Worm (Caenorhabditis elegans): Measurements from ENCODE around the gene mcm-3.
A peak's percentile ranks its signal among the peaks of the same experiment; 100 is the strongest.

Gene mcm-3

ce11 chrV:15089438-15089837 lies 30.0 kb upstream of the mcm-3 start, which contains the start of the genes C01G10.5 and C01G10.4:
C01G10.5 (minus strand) TSS chrV:15089538.
C01G10.4 (plus strand) TSS chrV:15089740.
- no peak for TF ChIP-seq unc-62 (GFP tag; optimal IDR thresholded peaks at IDR 0.05)
- no peak for TF ChIP-seq elt-3 (tag; optimal IDR thresholded peaks at IDR 0.05)
- no peak for TF ChIP-seq M03D4.4 (tag; optimal IDR thresholded peaks at IDR 0.05)

DNA sequence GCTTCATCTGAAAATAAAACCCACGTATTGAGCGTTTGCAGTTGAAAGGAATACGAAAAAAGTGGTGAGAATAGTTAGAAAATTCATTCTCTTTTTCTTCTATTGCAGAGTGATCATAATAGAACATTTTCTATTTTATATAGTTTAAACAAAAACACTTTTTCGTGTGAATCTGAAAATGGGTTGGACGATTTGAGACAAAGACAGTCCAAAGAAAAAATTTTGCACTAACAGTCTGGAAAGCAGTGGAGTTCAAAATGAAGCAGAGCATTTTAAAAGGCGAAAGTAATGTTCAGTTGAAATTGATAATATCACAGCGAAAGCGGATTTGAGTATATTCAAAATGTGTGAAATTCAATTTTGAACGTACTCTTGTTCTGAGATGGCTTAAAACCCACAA lies 29.2 kb upstream of the mcm-3 start, which contains the start of gene C01G10.18:
TSS of gene C01G10.18 (minus strand) at position 101 of the 400 bp plus-strand sequence.
- no peak for TF ChIP-seq nhr-237 (tag; optimal IDR thresholded peaks at IDR 0.05)
- TF ChIP-seq zip-8 (tag; optimal IDR thresholded peaks at IDR 0.05) = no peak
- TF ChIP-seq lin-32 (GFP tag; optimal IDR thresholded peaks at IDR 0.05) = no peak
- no peak for TF ChIP-seq unc-39 (tag; optimal IDR thresholded peaks at IDR 0.05)
- TF ChIP-seq ceh-83 (GFP tag; optimal IDR thresholded peaks at IDR 0.05) = no peak
- no peak for TF ChIP-seq lsy-2 (tag; optimal IDR thresholded peaks at IDR 0.05)

DNA sequence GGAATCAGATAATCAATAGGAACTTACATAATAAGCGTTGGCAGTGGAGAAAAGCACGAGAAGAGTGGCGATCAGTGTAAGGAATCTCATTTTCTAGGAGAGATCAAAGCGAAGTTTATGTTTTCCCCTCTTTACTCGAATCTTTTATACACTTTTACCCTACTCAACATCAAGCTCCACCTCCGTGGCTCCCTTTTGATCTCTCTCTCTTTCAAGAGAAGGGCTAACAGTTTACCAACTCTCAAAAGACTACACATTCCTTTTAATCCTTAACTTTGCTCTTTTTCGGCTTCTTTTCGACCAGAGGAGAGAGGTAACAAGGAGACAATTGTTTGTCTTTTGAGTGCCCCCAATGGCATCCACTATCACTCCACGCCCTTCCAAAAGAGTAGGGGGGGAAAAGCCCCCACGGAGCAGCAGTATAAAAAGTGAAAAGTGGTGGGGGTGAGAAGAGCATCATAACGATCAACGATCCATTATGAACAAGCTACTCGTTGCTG lies 27.9 kb upstream of the mcm-3 start, which contains the start of the genes C01G10.15 and C01G10.6:
TSS of gene C01G10.15 (minus strand) at position 101 of the 500 bp plus-strand sequence.
TSS of gene C01G10.6 (plus strand) at position 450 of the 500 bp plus-strand sequence.
- no peak for TF ChIP-seq snpc-4 (tag; optimal IDR thresholded peaks at IDR 0.05)
- TF ChIP-seq pha-4 (tag; optimal IDR thresholded peaks at IDR 0.05) = no peak
- TF ChIP-seq flh-1 (GFP tag; optimal IDR thresholded peaks at IDR 0.05) = no peak
- no peak for TF ChIP-seq mab-5 (tag; optimal IDR thresholded peaks at IDR 0.05)
- TF ChIP-seq unc-39 (tag; optimal IDR thresholded peaks at IDR 0.05) = no peak
- TF ChIP-seq mls-2 (tag; optimal IDR thresholded peaks at IDR 0.05) = no peak
- TF ChIP-seq ztf-11 (tag; optimal IDR thresholded peaks at IDR 0.05) = no peak
- TF ChIP-seq drap-1 (GFP tag; optimal IDR thresholded peaks at IDR 0.05) = no peak
- TF ChIP-seq nhr-2 (tag; optimal IDR thresholded peaks at IDR 0.05) = no peak
- TF ChIP-seq nhr-237 (tag; optimal IDR thresholded peaks at IDR 0.05) = no peak
- TF ChIP-seq mep-1 (tag; optimal IDR thresholded peaks at IDR 0.05) = no peak
- TF ChIP-seq lsy-2 (tag; optimal IDR thresholded peaks at IDR 0.05) = no peak
- no peak for TF ChIP-seq bed-3 (GFP tag; optimal IDR thresholded peaks at IDR 0.05)
- TF ChIP-seq nhr-12 (tag; optimal IDR thresholded peaks at IDR 0.05) = no peak

DNA sequence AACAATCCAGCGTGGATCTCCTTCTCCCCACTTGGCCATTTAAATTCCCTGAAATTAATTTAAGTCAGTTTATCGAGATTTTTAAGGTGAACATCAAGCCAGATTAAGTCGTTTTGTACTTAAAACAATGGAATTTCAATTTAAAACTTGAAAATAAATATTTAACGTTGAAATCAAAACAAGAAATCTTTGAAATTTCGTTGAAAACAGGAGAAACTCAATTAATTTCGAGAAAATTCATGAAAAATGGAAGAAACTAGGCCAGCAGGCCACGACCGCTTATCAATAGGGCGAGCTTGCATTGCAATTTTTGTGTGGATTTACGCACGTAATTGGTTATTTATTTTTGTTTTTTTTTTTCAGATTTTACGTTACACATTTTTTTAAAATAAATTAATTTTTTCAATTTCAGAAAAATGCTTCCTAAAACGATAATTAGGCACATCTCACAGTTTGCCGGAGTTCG lies 26.0 kb upstream of the mcm-3 start, which contains the start of the genes ahsa-1 and C01G10.7:
TSS of gene ahsa-1 (minus strand) at position 51 of the 466 bp plus-strand sequence.
TSS of gene C01G10.7 (plus strand) at position 413 of the 466 bp plus-strand sequence.
- TF ChIP-seq ztf-11 (tag; optimal IDR thresholded peaks at IDR 0.05) = no peak
- peak; percentile 39 for TF ChIP-seq mls-2 (tag; optimal IDR thresholded peaks at IDR 0.05)
- no peak for TF ChIP-seq blmp-1 (tag; optimal IDR thresholded peaks at IDR 0.05)
- TF ChIP-seq lsy-2 (tag; optimal IDR thresholded peaks at IDR 0.05) = peak; percentile 73
- peak; percentile 44 for TF ChIP-seq lin-13 (tag; optimal IDR thresholded peaks at IDR 0.05)
- TF ChIP-seq mep-1 (tag; optimal IDR thresholded peaks at IDR 0.05) = peak; percentile 87
- TF ChIP-seq ceh-43 (GFP tag; optimal IDR thresholded peaks at IDR 0.05) = peak; percentile 70
- TF ChIP-seq tbx-8 (GFP tag; optimal IDR thresholded peaks at IDR 0.05) = no peak
- TF ChIP-seq unc-39 (tag; optimal IDR thresholded peaks at IDR 0.05) = no peak
- TF ChIP-seq nhr-12 (tag; optimal IDR thresholded peaks at IDR 0.05) = no peak
- TF ChIP-seq ceh-39 (tag; optimal IDR thresholded peaks at IDR 0.05) = peak; percentile 73
- TF ChIP-seq bed-3 (GFP tag; optimal IDR thresholded peaks at IDR 0.05) = no peak
- peak; percentile 70 for TF ChIP-seq drap-1 (GFP tag; optimal IDR thresholded peaks at IDR 0.05)
- no peak for TF ChIP-seq cnd-1 (tag; optimal IDR thresholded peaks at IDR 0.05)
- no peak for TF ChIP-seq elt-3 (tag; optimal IDR thresholded peaks at IDR 0.05)
- peak; percentile 46 for TF ChIP-seq pha-4 (tag; optimal IDR thresholded peaks at IDR 0.05)
- TF ChIP-seq sem-2 (GFP tag; optimal IDR thresholded peaks at IDR 0.05) = no peak
- no peak for TF ChIP-seq ham-2 (GFP tag; optimal IDR thresholded peaks at IDR 0.05)
- TF ChIP-seq snpc-4 (tag; optimal IDR thresholded peaks at IDR 0.05) = no peak
- peak; percentile 70 for TF ChIP-seq sptf-1 (tag; optimal IDR thresholded peaks at IDR 0.05)
- TF ChIP-seq ces-1 (GFP tag; optimal IDR thresholded peaks at IDR 0.05) = peak; percentile 97
- no peak for TF ChIP-seq nhr-28 (tag; optimal IDR thresholded peaks at IDR 0.05)
- TF ChIP-seq elt-1 (tag; optimal IDR thresholded peaks at IDR 0.05; ENCODE audit: borderline replicate concordance, insufficient read depth) = no peak
- no peak for TF ChIP-seq nhr-76 (tag; optimal IDR thresholded peaks at IDR 0.05)
- TF ChIP-seq ceh-83 (GFP tag; optimal IDR thresholded peaks at IDR 0.05) = no peak
- TF ChIP-seq mab-5 (tag; optimal IDR thresholded peaks at IDR 0.05) = peak; percentile 61
- TF ChIP-seq nhr-2 (tag; optimal IDR thresholded peaks at IDR 0.05) = no peak
- TF ChIP-seq nhr-237 (tag; optimal IDR thresholded peaks at IDR 0.05) = peak; percentile 90
- peak; percentile 56 for TF ChIP-seq lin-32 (GFP tag; optimal IDR thresholded peaks at IDR 0.05)
- no peak for TF ChIP-seq zip-8 (tag; optimal IDR thresholded peaks at IDR 0.05)
- TF ChIP-seq unc-120 (tag; optimal IDR thresholded peaks at IDR 0.05; ENCODE audit: poor library complexity, severe bottlenecking) = no peak
- TF ChIP-seq M03D4.4 (tag; optimal IDR thresholded peaks at IDR 0.05) = peak; percentile 44
- no peak for TF ChIP-seq unc-62 (GFP tag; optimal IDR thresholded peaks at IDR 0.05)
- peak; percentile 2 for TF ChIP-seq hlh-1 (tag; optimal IDR thresholded peaks at IDR 0.05)
- no peak for TF ChIP-seq flh-1 (GFP tag; optimal IDR thresholded peaks at IDR 0.05)

Measured in whole organism, mixed stage, embryonic.